Worm (Caenorhabditis elegans): ENCODE results near the gene F52E1.9.

Gene F52E1.9

ce11 chrV:8380076-8380475 lies 22.4 kb downstream of the F52E1.9 start:
- TF ChIP-seq unc-130 (tag; optimal IDR thresholded peaks at IDR 0.05): no peak
- TF ChIP-seq dpl-1 (GFP tag; optimal IDR thresholded peaks at IDR 0.05): no peak
- TF ChIP-seq fkh-8 (tag; optimal IDR thresholded peaks at IDR 0.05): no peak
- no peak for TF ChIP-seq jun-1 (tag; optimal IDR thresholded peaks at IDR 0.05)

ce11 chrV:8379206-8379605 lies 23.3 kb downstream of the F52E1.9 start, which contains the start of gene F52E1.5:
TSS of gene F52E1.5 (plus strand) at chrV:8379506.
- TF ChIP-seq blmp-1 (tag; optimal IDR thresholded peaks at IDR 0.05) (peak; percentile 45), efl-1 (optimal IDR thresholded peaks at IDR 0.05) (no peak), efl-1 (GFP tag; optimal IDR thresholded peaks at IDR 0.05 in 1 of 2) (peak in 1 of 2 experiments; percentile 1), isw-1 (GFP tag; IDR thresholded peaks at IDR 0.05) (no peak)

ce11 chrV:8375849-8376248 lies 26.6 kb downstream of the F52E1.9 start, which contains the start of gene F38E1.3:
TSS of gene F38E1.3 (plus strand) at chrV:8376149.
- no peak for TF ChIP-seq tbx-2 (tag; optimal IDR thresholded peaks at IDR 0.05)
- TF ChIP-seq unc-62 (GFP tag; optimal IDR thresholded peaks at IDR 0.05): no peak
- TF ChIP-seq ces-1 (GFP tag; optimal IDR thresholded peaks at IDR 0.05): no peak
- no peak for TF ChIP-seq lin-39 (tag; optimal IDR thresholded peaks at IDR 0.05)
- TF ChIP-seq unc-98 (GFP tag; IDR thresholded peaks at IDR 0.05): no peak
- no peak for TF ChIP-seq vab-15 (tag; optimal IDR thresholded peaks at IDR 0.05)
- TF ChIP-seq lin-15B (tag; optimal IDR thresholded peaks at IDR 0.05): no peak

- no peak for TF ChIP-seq unc-30 (tag; optimal IDR thresholded peaks at IDR 0.05)
- TF ChIP-seq aly-2 (tag; optimal IDR thresholded peaks at IDR 0.05): no peak
- no peak for TF ChIP-seq swsn-7 (tag; optimal IDR thresholded peaks at IDR 0.05)
- TF ChIP-seq C16A3.4 (tag; optimal IDR thresholded peaks at IDR 0.05): no peak
These were observed 27.1 kb downstream of the F52E1.9 start, which contains the start of gene F38E1.10 for ce11 chrV:8375419-8375818. TSS of gene F38E1.10 (minus strand) at chrV:8375519.

- TF ChIP-seq hlh-17 (GFP tag; optimal IDR thresholded peaks at IDR 0.05; ENCODE audit: borderline replicate concordance) (no peak), zag-1 (tag; optimal IDR thresholded peaks at IDR 0.05) (no peak), nhr-47 (tag; optimal IDR thresholded peaks at IDR 0.05) (no peak), aly-2 (tag; optimal IDR thresholded peaks at IDR 0.05) (no peak), isw-1 (GFP tag; IDR thresholded peaks at IDR 0.05) (no peak), ces-1 (GFP tag; optimal IDR thresholded peaks at IDR 0.05) (no peak), vab-15 (tag; optimal IDR thresholded peaks at IDR 0.05) (no peak), mab-9 (GFP tag; IDR thresholded peaks at IDR 0.05) (no peak), lin-13 (GFP tag; optimal IDR thresholded peaks at IDR 0.05) (no peak), fkh-4 (tag; optimal IDR thresholded peaks at IDR 0.05; ENCODE audit: borderline replicate concordance) (no peak)
These were observed 31.8 kb downstream of the F52E1.9 start, which contains the start of gene gpa-2 for ce11 chrV:8370705-8371104. TSS of gene gpa-2 (plus strand) at chrV:8371005.

ce11 chrV:8359792-8360191 lies 42.7 kb downstream of the F52E1.9 start, which contains the start of gene F38E1.6:
TSS of gene F38E1.6 (plus strand) at chrV:8360092.
- TF ChIP-seq Y116A8C.19 (tag; optimal IDR thresholded peaks at IDR 0.05; ENCODE audit: borderline replicate concordance) (no peak), ceh-90 (tag; optimal IDR thresholded peaks at IDR 0.05) (no peak), dpl-1 (GFP tag; optimal IDR thresholded peaks at IDR 0.05) (no peak), aha-1 (tag; optimal IDR thresholded peaks at IDR 0.05) (no peak), alr-1 (tag; optimal IDR thresholded peaks at IDR 0.05; ENCODE audit: borderline replicate concordance) (peak; percentile 38), unc-62 (GFP tag; optimal IDR thresholded peaks at IDR 0.05) (no peak), nhr-237 (tag; optimal IDR thresholded peaks at IDR 0.05) (no peak)

- TF ChIP-seq zag-1 (tag; optimal IDR thresholded peaks at IDR 0.05) (no peak), sup-37 (GFP tag; optimal IDR thresholded peaks at IDR 0.05) (no peak), ets-5 (GFP tag; IDR thresholded peaks at IDR 0.05) (no peak), dpl-1 (GFP tag; optimal IDR thresholded peaks at IDR 0.05) (peak; percentile 64 to 81 (median 75)), nhr-28 (tag; optimal IDR thresholded peaks at IDR 0.05) (no peak), unc-62 (GFP tag; optimal IDR thresholded peaks at IDR 0.05) (no peak), fkh-10 (GFP tag; optimal IDR thresholded peaks at IDR 0.05) (peak; percentile 5), ztf-11 (tag; optimal IDR thresholded peaks at IDR 0.05) (peak in 1 of 2 experiments; percentile 30), mdl-1 (tag; optimal IDR thresholded peaks at IDR 0.05) (peak in 1 of 2 experiments; percentile 23), lin-14 (GFP tag; optimal IDR thresholded peaks at IDR 0.05) (no peak), pqm-1 (tag; optimal IDR thresholded peaks at IDR 0.05) (no peak), egl-13 (tag; optimal IDR thresholded peaks at IDR 0.05) (peak; percentile 39), ztf-4 (tag; optimal IDR thresholded peaks at IDR 0.05) (no peak), fkh-4 (tag; optimal IDR thresholded peaks at IDR 0.05; ENCODE audit: borderline replicate concordance) (no peak), nhr-85 (tag) (peak; percentile 83), lin-35 (GFP tag; optimal IDR thresholded peaks at IDR 0.05) (peak; percentile 69 to 78)
These were observed 43.3 kb downstream of the F52E1.9 start, which contains the start of gene mpdu-1 for ce11 chrV:8359113-8359564. TSS of gene mpdu-1 (minus strand) at chrV:8359163.

All from whole organism, L1 larva.